Fruit fly (Drosophila melanogaster) whole organism, pupa: ENCODE measurements around the gene Wnk.

Experiments used
- CG10348 ChIP-seq: fragments of 200-800 bp; sonication (Bioruptor generic); IDR thresholded peaks from 2 replicates; pipeline ENCODE4 v1.3.6; 2022; ENCODE audit warnings: missing biosample characterization, missing genetic modification characterization
- CG12605 ChIP-seq: fragments of 200-800 bp; sonication (Bioruptor generic); IDR thresholded peaks from 2 replicates; pipeline ENCODE4 v1.3.6; 2022; ENCODE audit warnings: missing biosample characterization, missing genetic modification characterization
- CG13204 ChIP-seq: fragments of 200-800 bp; sonication (Bioruptor generic); optimal IDR thresholded peaks from 2 replicates; lab custom pipeline; 2018; ENCODE audit warnings: missing biosample characterization, mild to moderate bottlenecking, missing genetic modification characterization, moderate library complexity
- CG14655 ChIP-seq: fragments of 200-800 bp; sonication (Bioruptor generic); optimal IDR thresholded peaks from 3 replicates; lab custom pipeline; 2017; ENCODE audit warnings: mild to moderate bottlenecking, missing biosample characterization, missing genetic modification reagents, missing genetic modification characterization
- CG15710 ChIP-seq: fragments of 200-800 bp; sonication (Bioruptor generic); optimal IDR thresholded peaks from 2 replicates; lab custom pipeline; 2018; ENCODE audit warnings: missing biosample characterization, mild to moderate bottlenecking, missing genetic modification characterization, moderate library complexity
- CG17806 ChIP-seq: fragments of 200-800 bp; sonication (Bioruptor generic); optimal IDR thresholded peaks from 2 replicates; lab custom pipeline; 2018; ENCODE audit warnings: missing biosample characterization, mild to moderate bottlenecking, missing genetic modification characterization, moderate library complexity
- CG32121 ChIP-seq: fragments of 200-800 bp; sonication (Bioruptor generic); IDR thresholded peaks from 2 replicates; pipeline ENCODE4 v1.3.6; 2022; ENCODE audit warnings: missing biosample characterization, missing genetic modification characterization
- CG34367 ChIP-seq: fragments of 200-800 bp; sonication (Bioruptor generic); optimal IDR thresholded peaks from 2 replicates; lab custom pipeline; 2018; ENCODE audit warnings: missing biosample characterization, mild to moderate bottlenecking, missing genetic modification characterization
- CG4496 ChIP-seq: fragments of 200-800 bp; sonication (Bioruptor generic); IDR thresholded peaks from 3 replicates; pipeline ENCODE4 v1.3.6; 2022; ENCODE audit warnings: missing biosample characterization, missing genetic modification characterization
- CG8159 ChIP-seq: fragments of 200-800 bp; sonication (Bioruptor generic); optimal IDR thresholded peaks from 3 replicates; lab custom pipeline; 2018; ENCODE audit warnings: missing biosample characterization, mild to moderate bottlenecking, missing genetic modification characterization, moderate library complexity
- CG8301 ChIP-seq: fragments of 200-800 bp; sonication (Bioruptor generic); optimal IDR thresholded peaks from 2 replicates; lab custom pipeline; 2018; ENCODE audit warnings: missing biosample characterization, mild to moderate bottlenecking, missing genetic modification characterization
- CG9948 ChIP-seq: fragments of 200-800 bp; sonication (Bioruptor generic); optimal IDR thresholded peaks from 2 replicates; lab custom pipeline; 2018; ENCODE audit warnings: missing biosample characterization, mild to moderate bottlenecking, missing genetic modification characterization, moderate library complexity
- D1 ChIP-seq: fragments of 200-800 bp; sonication (Bioruptor generic); optimal IDR thresholded peaks from 2 replicates; lab custom pipeline; 2018; ENCODE audit warnings: missing biosample characterization, mild to moderate bottlenecking, missing genetic modification characterization, moderate library complexity
- EcR ChIP-seq: fragments of 200-800 bp; sonication (Bioruptor generic); optimal IDR thresholded peaks from 3 replicates; lab custom pipeline; 2019; ENCODE audit warnings: missing biosample characterization, missing genetic modification characterization, mild to moderate bottlenecking, moderate library complexity, missing genetic modification reagents
- Ets98B ChIP-seq: fragments of 200-800 bp; sonication (Bioruptor generic); IDR thresholded peaks from 2 replicates; pipeline ENCODE4 v1.3.6; 2022; ENCODE audit warnings: missing biosample characterization, missing genetic modification characterization
- Pif1A ChIP-seq: fragments of 200-800 bp; sonication (Bioruptor generic); optimal IDR thresholded peaks from 3 replicates; lab custom pipeline; 2016; ENCODE audit warnings: missing biosample characterization, missing genetic modification characterization
- Pif1B ChIP-seq: fragments of 200-800 bp; sonication (Bioruptor generic); optimal IDR thresholded peaks from 3 replicates; lab custom pipeline; 2016; ENCODE audit warnings: missing biosample characterization, missing genetic modification characterization
- Snoo ChIP-seq: fragments of 200-800 bp; sonication (Bioruptor generic); optimal IDR thresholded peaks from 3 replicates; lab custom pipeline; 2017; ENCODE audit warnings: missing biosample characterization, mild to moderate bottlenecking, missing genetic modification characterization, inconsistent platforms
- fd96Ca ChIP-seq: fragments of 200-800 bp; sonication (Bioruptor generic); IDR thresholded peaks from 3 replicates; pipeline ENCODE4 v1.3.6; 2022; ENCODE audit warnings: missing biosample characterization, missing genetic modification characterization
- gl ChIP-seq: fragments of 200-800 bp; sonication (Bioruptor generic); optimal IDR thresholded peaks from 2 replicates; lab custom pipeline; 2018; ENCODE audit warnings: missing biosample characterization, mild to moderate bottlenecking, missing genetic modification characterization
- rn ChIP-seq: fragments of 200-800 bp; sonication (Bioruptor generic); IDR thresholded peaks from 2 replicates; pipeline ENCODE4 v1.3.6; 2022; ENCODE audit warnings: missing biosample characterization, missing genetic modification characterization

The Wnk gene

DNA sequence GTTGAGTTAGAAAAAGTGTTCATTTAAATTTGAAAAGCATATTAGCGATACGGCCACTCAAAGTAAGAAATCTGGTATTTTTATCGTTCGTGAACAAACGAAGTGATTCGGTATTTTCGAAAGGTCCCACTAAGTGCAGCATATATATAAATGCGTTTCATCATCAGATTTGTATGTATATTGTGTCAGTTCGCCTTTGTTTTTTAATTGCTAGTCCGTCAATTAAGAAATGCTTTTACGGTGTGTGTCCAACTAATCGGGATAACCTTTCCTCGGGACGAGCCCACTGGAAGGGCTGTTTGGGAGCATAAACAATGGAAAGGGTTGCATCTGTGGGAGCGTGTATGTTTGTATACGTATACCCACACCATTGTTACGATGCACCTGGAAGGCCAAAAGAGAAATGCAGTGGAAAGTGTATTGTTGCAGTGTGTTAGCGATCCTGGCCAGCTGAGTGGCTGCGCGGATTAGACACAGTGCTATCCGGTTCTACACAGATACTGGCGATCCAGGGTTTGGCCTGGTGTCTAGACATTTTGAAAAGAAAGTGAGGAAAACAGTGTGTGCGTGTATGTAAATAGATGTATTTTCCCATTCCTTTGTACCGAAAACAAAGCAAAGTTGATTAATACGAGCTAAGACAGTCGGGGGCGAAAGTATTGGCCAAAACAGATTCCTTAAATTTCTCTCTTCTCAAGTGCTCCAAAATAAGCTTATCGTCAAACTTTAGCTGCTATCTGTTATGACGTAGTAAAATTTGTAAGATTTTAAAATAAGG is 31.5 kb downstream of the Wnk start, which contains the start of gene CG7611:
Gene CG7611, plus strand, starts transcription at position 128 of the 778 bp plus-strand sequence.
- TF ChIP-seq Pif1B (GFP tag; lab: Kevin White, UChicago) (no peak), gl (tag; lab: Kevin White, UChicago) (no peak), EcR (GFP tag; lab: Kevin White, UChicago) (peak; percentile 15)

DNA sequence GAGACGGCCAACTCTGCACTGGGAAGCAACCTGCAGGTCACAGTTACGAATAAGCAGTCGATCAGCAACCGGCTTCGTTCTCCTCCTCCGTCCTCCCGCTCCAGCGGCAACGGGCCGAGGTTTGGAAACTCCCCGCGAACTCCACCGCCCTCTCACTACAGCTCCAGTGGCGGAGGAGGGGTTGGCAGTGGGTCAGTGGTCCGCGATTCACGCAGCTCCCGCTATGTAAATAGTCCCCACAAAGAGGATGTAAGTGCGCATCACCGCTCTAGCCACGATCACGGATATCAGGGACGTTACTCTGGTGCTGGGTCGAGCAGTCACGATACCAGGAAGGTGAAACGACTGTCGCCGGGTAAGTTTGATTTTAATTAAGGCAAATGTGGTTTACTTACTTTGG is 36.4 kb downstream of the Wnk start:
- TF ChIP-seq Ets98B (GFP tag; lab: Robert Waterston, UW) (no peak), EcR (GFP tag; lab: Kevin White, UChicago) (no peak), CG8301 (tag; lab: Kevin White, UChicago) (no peak), CG8159 (no peak), CG34367 (no peak), CG32121 (GFP tag; lab: Robert Waterston, UW) (no peak), CG9948 (tag; lab: Kevin White, UChicago) (no peak), CG12605 (GFP tag; lab: Robert Waterston, UW) (no peak), Snoo (no peak), CG17806 (tag; lab: Kevin White, UChicago) (no peak), CG10348 (GFP tag; lab: Robert Waterston, UW) (no peak), CG15710 (tag; lab: Kevin White, UChicago) (no peak), gl (tag; lab: Kevin White, UChicago) (no peak), Pif1B (GFP tag; lab: Kevin White, UChicago) (no peak), fd96Ca (GFP tag; lab: Robert Waterston, UW) (no peak)

DNA sequence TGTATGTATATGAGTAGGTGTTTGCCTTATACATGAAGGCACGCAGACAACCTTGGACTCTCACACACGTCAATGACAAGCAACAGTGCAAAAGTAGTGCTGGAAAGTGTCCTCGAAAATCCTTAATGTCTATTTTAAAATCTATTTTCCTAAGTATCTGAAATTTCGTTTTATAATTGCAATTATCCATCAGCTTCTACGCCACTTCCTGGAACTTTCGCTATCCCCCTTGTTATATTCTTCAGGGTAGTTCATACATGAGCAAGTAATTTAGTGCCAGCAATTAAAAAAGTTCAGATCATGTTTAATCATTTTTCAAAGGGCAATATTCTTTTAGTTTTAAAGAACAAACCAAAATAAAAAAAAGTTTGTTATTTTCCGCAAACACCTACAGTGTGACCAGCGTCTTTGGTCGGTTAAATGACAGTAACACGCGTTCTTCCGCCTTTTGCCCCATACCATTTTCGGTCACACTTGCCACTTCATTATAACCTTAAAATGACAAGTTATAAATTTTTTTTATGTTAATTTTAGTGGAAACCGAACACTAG is 37.9 kb downstream of the Wnk start:
- TF ChIP-seq EcR (GFP tag; lab: Kevin White, UChicago) (peak; percentile 77), CG8301 (tag; lab: Kevin White, UChicago) (peak; percentile 22), CG12605 (GFP tag; lab: Robert Waterston, UW) (0 out of 2 replicates have a peak, but pooled peaks have one; percentile 39), CG10348 (GFP tag; lab: Robert Waterston, UW) (no peak), CG14655 (GFP tag; lab: Kevin White, UChicago) (peak; percentile 28), Pif1A (GFP tag; lab: Kevin White, UChicago) (peak; percentile 36), D1 (tag; lab: Kevin White, UChicago) (no peak), Ets98B (GFP tag; lab: Robert Waterston, UW) (peak; percentile 33; the same call in 1 of the 2 replicates), Pif1B (GFP tag; lab: Kevin White, UChicago) (peak; percentile 16), CG15710 (tag; lab: Kevin White, UChicago) (peak; percentile 13), rn (GFP tag; lab: Robert Waterston, UW) (no peak), CG13204 (GFP tag; lab: Kevin White, UChicago) (no peak), CG17806 (tag; lab: Kevin White, UChicago) (peak; percentile 4), CG32121 (GFP tag; lab: Robert Waterston, UW) (0 out of 2 replicates have a peak, but pooled peaks have one; percentile 39), CG9948 (tag; lab: Kevin White, UChicago) (peak; percentile 8), CG4496 (no peak), CG34367 (no peak), fd96Ca (GFP tag; lab: Robert Waterston, UW) (0 out of 3 replicates have a peak, but pooled peaks have one; percentile 6), CG8159 (peak; percentile 28), Snoo (peak; percentile 13), gl (tag; lab: Kevin White, UChicago) (no peak)

DNA sequence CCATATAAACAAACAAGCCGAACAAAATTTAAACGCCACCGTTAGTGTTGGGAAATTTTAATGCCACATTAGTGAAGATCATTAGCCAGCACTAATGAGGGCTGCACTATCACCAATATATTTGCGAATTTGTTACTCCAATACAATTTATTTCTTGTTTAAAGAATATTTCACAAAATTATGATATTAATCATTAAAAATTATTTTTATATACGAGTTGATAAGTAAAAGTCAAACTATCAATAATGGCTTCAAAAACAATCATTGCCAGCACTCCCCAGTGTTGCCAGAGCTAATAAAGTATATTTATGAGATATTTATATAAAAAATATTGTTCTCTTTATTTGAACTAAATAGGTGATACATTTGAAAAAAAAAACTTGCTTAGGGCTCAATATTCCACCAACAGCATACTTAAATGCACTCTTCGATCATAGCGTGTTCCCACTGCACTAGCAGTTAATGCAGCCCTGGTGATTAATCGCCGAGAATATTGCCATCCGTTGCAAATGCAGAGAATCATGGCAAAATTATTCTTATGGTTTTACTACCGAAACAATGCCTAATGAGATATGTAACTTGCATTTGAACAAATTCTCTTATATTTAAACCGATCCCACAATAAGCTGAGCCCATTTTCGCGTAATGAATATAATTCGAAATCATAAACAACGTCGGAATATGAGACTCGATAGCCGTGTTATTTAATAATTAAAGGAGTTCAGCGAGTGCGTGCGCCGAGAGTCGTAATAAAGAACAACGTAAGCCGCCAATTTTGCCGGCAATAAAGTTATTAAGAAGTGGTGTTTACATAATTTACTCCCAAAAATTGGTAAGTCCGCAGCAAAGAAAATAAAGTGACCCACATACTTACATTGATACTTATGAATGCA is 38.7 kb downstream of the Wnk start, which contains the start of the genes SAK and Cdk12:
Gene SAK, minus strand, starts transcription at position 65 of the 893 bp plus-strand sequence.
Gene Cdk12, plus strand, starts transcription at position 484 of the 893 bp plus-strand sequence.
- TF ChIP-seq fd96Ca (GFP tag; lab: Robert Waterston, UW) (peak; percentile 69; the same call in 2 of the 3 replicates), Ets98B (GFP tag; lab: Robert Waterston, UW) (peak; percentile 72), Snoo (peak; percentile 77), D1 (tag; lab: Kevin White, UChicago) (no peak), CG32121 (GFP tag; lab: Robert Waterston, UW) (peak; percentile 77), Pif1B (GFP tag; lab: Kevin White, UChicago) (peak; percentile 80), CG15710 (tag; lab: Kevin White, UChicago) (peak; percentile 79), CG8159 (peak; percentile 84), CG12605 (GFP tag; lab: Robert Waterston, UW) (0 out of 2 replicates have a peak, but pooled peaks have one; percentile 42), CG9948 (tag; lab: Kevin White, UChicago) (peak; percentile 74), CG10348 (GFP tag; lab: Robert Waterston, UW) (peak; percentile 55; the same call in 1 of the 2 replicates), CG8301 (tag; lab: Kevin White, UChicago) (peak; percentile 56), CG17806 (tag; lab: Kevin White, UChicago) (peak; percentile 72), gl (tag; lab: Kevin White, UChicago) (no peak), CG34367 (peak; percentile 70), EcR (GFP tag; lab: Kevin White, UChicago) (no peak), CG14655 (GFP tag; lab: Kevin White, UChicago) (peak; percentile 87), Pif1A (GFP tag; lab: Kevin White, UChicago) (peak; percentile 67), CG4496 (peak; percentile 84), CG13204 (GFP tag; lab: Kevin White, UChicago) (no peak), rn (GFP tag; lab: Robert Waterston, UW) (no peak; the same call in 1 of the 2 replicates)
